Worm (Caenorhabditis elegans) whole organism, midembryonic: ENCODE measurements around the gene F38B6.4.

ENCODE experiments used
- T22C8.4 ChIP-seq: fragments of 200-800 bp; sonication (Bioruptor generic); IDR thresholded peaks from 2 replicates; pipeline ENCODE4 v1.3.6; 2022; ENCODE audit warnings: missing genetic modification characterization, missing compliant biosample characterization
- cog-1 ChIP-seq: sonication (generic microtip); optimal IDR thresholded peaks from 2 replicates; lab custom pipeline; 2016; ENCODE audit warnings: missing genetic modification characterization, missing compliant biosample characterization
- flt-1 ChIP-seq: fragments of 200-800 bp; sonication (Bioruptor generic); IDR thresholded peaks from 2 replicates; pipeline ENCODE4 v1.3.6; 2022; ENCODE audit warnings: missing genetic modification characterization, missing compliant biosample characterization
- ref-1 ChIP-seq: fragments of 200-800 bp; sonication (Bioruptor generic); conservative IDR thresholded peaks from 2 replicates; pipeline ENCODE4 v1.3.6; 2022; ENCODE audit warnings: missing genetic modification reagents, missing genetic modification characterization, missing compliant biosample characterization
- tab-1 ChIP-seq: fragments of 200-800 bp; sonication (Bioruptor generic); IDR thresholded peaks from 2 replicates; pipeline ENCODE4 v1.3.6; 2022; ENCODE audit warnings: missing genetic modification characterization, missing compliant biosample characterization

ce11 chrX:6655163-6655562 lies 19.5 kb upstream of the F38B6.4 start, which contains the start of gene nhr-173:
- TF ChIP-seq ref-1 (GFP tag; lab: Robert Waterston, UW) (no peak), flt-1 (no peak), T22C8.4 (no peak), cog-1 (tag; lab: Kevin White, UChicago) (no peak), tab-1 (GFP tag; lab: Robert Waterston, UW) (no peak)
